Fruit fly (Drosophila melanogaster) whole organism, larva: ENCODE results near the gene RpS19a.
A peak's percentile ranks its signal among the peaks of the same experiment; 100 is the strongest.

Source experiments
- noc ChIP-seq: fragments of 200-800 bp; sonication (Bioruptor generic); optimal IDR thresholded peaks from 3 replicates; lab custom pipeline; 2019; ENCODE audit warnings: missing biosample characterization, mild to moderate bottlenecking, missing genetic modification characterization, moderate library complexity

RpS19a gene

DNA sequence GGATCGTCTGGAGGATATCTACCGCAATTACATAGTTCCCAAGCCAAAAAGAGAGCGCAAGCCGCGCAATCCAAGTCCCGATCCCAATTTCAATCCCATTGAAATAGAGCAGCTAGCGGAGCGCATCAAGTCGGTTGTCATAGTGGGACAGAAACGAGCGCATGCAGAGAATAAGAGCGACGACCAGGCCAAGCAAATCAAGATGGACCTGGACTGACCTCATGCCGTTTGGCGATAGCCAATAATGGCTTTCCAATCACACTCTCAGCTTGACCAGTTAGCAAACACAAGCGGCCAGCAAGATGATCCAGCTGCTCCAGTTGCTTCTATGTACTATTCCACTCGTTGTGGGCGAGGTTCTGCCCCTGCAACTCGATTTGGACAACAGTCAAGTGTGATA lies 13.9 kb downstream of the RpS19a start:
- no peak for TF ChIP-seq noc (tag; lab: Kevin White, UChicago)

DNA sequence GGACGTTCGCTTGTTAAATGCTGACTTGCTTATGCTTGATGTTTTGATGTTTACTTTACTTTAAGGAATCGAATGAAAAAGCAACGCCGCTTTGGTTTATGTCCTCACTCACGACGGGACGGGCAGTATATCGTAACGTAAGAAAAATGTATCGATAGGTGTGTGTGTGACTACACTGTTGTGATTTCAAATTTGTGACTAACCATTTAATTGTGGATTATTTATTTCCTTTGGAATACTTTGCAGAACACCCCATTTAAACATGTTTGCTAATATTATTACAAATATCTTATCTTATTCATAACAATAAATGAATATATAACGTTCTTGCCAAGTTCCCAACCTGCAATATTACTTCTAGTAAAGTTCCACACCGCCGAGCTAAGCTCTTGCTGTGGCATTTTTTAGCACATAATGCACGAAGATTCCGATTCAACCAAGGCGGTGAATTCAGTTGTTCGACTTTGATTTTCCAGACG lies 17.3 kb downstream of the RpS19a start, which contains the start of the genes Nemp and r:
Gene Nemp (minus strand): TSS at position 85 of the 479 bp plus-strand sequence.
Gene r (plus strand): TSS at position 429 of the 479 bp plus-strand sequence.
- no peak for TF ChIP-seq noc (tag; lab: Kevin White, UChicago)

DNA sequence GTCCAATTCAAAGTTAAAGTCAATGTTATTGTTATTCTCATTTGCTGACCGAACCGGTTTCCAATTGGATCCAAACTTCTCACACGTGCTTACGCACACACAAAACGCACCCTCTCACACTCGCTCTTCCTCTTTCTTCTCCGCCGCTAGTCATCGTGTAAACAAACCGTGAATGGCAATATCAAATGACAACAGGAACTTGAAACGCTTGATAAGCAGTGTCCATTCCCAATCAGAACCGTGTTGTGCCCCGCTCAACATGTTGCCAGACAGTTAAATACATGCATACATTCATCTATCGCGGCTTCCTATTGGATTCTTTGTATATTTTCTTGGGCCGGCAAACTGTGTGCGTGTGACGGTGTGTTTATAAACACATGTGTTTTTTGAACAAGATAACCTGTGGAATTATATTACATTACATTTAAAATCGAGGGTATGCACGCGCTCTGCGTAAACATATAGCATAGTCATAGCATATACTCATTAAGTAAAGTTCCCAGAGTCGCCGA lies 18.1 kb downstream of the RpS19a start:
- peak; percentile 57 for TF ChIP-seq noc (tag; lab: Kevin White, UChicago)

DNA sequence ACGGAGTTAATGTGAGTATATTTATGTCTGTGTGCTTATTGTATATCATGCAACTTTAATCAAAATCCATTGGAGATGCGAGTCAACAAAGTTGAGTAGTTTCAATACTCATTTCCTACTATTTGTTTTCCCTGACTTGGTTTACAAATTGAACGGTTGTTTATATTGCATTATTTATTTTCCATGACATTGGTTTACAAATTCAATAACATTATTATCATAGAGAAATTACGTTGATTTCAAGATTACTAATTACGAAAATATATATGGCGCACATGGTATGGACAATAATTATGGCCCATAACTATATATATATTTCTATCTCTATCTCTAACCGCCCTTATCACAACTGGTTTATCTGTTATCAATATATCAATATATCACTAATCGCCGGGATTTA lies 22.9 kb downstream of the RpS19a start:
- TF ChIP-seq noc (tag; lab: Kevin White, UChicago) = no peak

DNA sequence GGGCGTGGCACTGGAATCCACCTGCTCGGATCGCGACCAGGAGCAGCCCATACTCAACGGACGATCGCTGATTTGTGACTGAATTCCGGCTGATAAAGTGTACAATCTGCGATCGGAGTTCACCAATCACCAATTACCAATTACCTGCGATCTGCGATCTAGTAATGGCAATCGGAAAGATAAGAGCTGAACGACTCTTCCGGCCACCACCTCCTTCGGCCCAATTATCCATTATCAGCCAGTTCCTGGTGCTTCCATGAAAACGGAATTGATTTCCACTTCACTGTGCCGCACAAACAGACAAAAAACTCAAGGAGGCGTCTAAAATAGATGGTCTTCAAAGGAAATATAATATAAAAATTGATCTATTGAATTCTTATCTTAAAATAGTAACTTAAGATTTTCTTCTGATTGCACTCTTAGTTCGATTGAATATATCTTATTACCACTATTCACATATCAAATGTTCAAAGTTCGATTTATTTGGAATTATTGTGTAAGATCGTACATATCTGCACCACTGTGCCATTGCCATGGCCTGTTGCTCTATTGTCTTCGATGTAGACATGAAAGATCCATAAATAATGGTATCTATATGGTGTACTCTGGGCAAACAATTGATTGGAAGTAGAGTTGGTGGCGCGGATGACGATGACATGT lies 26.8 kb downstream of the RpS19a start, which contains the start of gene CG15865:
Gene CG15865 (minus strand): TSS at position 51 of the 660 bp plus-strand sequence.
- TF ChIP-seq noc (tag; lab: Kevin White, UChicago) = no peak

DNA sequence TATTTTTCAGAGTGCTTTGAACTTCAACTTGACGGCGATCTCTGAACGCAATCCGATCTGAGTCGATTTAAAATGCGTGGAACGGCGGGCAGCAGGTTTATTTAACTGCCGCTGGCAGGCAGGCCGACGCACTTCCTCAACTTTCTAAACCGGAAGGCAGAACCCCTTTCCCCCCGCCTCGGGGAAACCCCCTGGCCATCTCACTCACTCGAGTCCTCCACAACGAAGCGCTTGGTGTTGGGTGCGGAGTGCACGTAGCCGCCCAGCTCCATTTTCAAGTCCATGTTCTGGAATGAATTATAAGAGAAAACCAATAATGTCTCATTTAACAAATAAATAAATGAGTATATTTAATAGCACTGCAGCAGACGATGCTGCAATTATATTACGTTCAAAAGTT lies 32.2 kb downstream of the RpS19a start:
- no peak for TF ChIP-seq noc (tag; lab: Kevin White, UChicago)

DNA sequence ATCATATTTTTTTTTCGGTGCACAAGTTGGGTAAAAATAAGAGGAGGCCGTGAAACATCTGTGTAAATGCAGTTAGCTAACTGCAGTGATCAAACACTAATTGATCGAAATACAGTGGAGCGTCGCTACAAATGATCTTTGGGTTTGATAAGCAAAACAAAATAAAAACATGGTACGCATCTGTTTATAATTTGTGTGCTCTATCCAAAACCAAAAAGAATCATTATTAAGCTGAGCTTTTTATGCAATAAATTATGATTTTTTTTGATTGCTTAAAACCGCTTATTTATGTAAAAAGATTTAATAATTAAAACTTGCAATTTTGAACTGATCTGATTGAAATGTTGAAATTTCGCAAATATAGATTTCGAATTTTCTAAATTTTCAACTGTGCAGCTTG lies 32.6 kb downstream of the RpS19a start:
- no peak for TF ChIP-seq noc (tag; lab: Kevin White, UChicago)

DNA sequence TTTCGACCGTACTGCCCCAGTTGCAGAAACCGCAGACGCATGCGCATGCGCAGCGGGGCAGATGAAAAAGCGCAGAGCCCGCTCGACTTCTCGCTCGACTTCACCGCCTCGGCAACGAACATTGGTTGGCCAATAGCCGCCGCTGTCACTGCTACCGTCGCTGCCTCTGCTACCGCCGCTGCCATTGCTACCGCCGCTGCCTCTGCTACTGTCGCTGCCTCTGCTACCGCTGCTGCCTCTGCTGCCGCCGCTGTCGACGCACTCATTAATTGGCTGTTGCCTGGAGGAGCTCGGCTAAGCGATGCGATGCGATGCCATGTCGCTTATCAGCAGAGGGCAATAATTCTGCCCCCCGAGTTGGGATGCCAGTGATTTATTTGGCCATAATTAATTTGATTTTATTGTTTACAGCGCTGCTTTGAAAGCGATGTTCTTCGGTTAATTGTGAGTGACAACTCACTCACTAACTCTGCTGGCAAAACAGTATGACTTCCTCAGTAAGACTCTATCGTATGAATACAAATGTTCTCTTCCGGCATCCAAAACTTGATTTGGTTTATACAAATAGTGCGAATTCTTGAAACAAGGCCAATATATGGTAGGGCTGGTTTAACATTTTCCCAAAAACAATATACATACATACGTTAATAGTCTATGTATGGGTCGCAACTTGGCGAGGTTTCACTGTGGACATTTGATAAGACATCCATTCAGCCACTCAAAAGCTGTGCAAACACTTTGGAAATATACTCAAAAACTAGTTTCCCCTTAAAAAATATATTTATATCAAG lies 33.2 kb downstream of the RpS19a start:
- peak; percentile 81 for TF ChIP-seq noc (tag; lab: Kevin White, UChicago)

DNA sequence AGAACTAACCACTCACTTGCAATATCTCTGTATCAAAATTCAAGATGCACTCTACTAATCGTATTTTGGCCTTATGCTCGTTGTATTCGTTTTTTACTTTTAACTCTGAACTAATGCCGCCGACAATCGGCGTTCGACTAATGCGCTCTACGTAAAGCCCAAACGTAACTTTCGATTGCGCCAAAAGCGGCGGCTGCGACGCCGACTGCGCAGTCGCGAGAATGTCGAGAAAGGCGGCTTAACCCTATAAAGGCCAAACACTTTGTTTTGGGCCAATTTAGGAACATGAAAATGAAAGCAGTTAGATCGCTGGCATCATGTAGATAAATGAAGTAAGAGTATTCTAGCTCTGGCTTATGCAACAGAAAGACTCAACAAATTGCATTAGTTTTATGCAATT lies 35.2 kb downstream of the RpS19a start:
- no peak for TF ChIP-seq noc (tag; lab: Kevin White, UChicago)

DNA sequence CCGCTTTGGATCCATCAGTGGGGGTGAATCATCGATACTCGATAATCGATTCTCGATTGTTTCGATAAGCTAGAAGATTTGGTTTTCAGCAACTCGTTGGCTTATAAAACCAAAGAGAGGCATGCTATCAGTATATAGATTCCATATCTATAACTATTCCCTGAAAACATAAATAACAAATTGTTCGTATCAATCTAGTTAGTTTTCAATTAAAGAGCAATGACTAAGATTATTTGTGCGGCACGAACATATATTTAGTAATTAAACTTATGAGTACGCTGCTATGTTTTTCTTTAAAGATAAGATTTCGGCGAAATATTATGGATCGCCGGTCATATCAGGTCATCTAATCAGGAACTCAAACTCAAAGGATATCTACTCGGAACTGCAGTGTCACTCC lies 36.8 kb downstream of the RpS19a start:
- TF ChIP-seq noc (tag; lab: Kevin White, UChicago) = no peak

DNA sequence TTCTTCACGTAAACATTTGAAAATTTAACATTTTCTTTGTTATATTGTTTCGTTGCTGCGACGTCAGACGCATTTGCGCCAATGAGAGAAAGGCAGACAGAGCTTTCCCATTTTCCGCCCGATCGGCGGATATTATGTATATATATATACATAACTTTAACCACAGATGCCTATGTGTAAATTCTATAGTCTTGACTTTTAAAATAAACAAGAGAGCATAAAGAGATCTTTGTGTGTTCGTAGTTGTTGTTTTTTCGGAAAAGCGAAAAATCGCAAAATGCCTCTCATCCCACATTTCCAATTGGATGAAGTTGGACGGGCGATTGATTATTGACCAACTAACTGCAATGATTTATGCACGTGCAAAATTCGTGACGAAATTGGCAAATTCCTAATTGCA lies 39.0 kb downstream of the RpS19a start, which contains the start of gene CG13012:
Gene CG13012 (minus strand): TSS at position 101 of the 400 bp plus-strand sequence.
- TF ChIP-seq noc (tag; lab: Kevin White, UChicago) = no peak

DNA sequence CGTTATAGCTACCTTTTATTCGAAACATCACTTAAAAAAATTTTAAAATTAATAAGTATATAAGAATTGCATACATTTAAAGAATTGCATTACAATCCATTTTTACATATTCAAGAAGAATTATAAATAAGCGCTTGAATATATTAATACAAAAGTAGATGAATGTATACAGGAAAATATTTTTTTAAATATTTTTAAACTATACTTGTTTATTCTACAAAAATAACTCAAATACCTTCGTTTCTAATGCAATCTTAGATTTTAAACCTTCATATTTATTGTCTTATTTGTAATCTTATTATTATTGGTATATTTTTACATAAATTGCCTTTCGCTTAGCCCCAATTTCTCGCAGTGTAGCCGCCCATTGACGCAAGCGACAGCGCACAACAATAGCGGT lies 39.5 kb downstream of the RpS19a start:
- no peak for TF ChIP-seq noc (tag; lab: Kevin White, UChicago)

DNA sequence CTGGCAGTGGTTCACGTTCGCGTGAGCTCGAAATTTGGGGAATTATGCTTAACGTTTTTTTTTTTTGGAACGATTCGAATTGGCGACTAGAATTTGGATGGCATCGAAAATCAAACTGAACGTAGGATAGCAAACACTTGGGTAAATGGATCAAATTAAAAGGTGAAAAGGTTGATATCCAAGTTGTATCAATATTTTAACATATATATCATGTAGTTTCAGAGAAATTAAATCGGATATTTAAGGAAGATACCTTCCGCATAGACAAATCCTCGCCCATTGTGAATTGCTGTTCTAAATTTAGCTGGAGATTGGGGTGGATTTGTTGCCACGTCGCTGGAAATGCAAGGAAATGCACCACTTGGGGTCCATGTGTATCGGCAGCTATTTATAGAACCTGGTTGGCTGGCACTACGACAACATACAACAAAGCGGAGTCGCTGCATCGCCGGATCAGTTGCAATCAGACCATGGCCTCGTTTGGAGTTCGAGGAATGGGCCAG lies 41.2 kb downstream of the RpS19a start, which contains the start of the genes CG13010 and sing:
Gene CG13010 (minus strand): TSS at position 101 of the 503 bp plus-strand sequence.
Gene sing (plus strand): TSS at position 453 of the 503 bp plus-strand sequence.
- TF ChIP-seq noc (tag; lab: Kevin White, UChicago) = no peak

DNA sequence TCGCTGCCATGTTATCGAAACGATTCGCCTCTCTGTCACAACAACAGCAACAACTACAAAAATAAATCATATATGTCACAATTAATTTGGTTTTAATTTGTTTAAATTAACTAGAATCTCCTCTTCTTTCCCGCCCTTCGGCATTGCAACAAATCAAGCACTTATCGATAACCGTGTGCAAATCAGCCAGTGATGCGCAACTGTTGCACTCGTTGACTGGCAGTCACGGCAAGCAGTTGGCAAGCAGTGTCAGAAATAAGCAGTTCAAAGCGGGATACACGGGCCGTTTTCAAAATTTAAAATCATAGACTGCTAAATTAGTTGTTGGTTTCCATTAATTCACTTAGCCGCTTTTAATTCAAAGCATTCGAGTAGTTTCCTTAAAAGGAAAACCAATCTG lies 46.1 kb downstream of the RpS19a start, which contains the start of gene Axs:
Gene Axs (minus strand): TSS at position 131 of the 400 bp plus-strand sequence.
- no peak for TF ChIP-seq noc (tag; lab: Kevin White, UChicago)

DNA sequence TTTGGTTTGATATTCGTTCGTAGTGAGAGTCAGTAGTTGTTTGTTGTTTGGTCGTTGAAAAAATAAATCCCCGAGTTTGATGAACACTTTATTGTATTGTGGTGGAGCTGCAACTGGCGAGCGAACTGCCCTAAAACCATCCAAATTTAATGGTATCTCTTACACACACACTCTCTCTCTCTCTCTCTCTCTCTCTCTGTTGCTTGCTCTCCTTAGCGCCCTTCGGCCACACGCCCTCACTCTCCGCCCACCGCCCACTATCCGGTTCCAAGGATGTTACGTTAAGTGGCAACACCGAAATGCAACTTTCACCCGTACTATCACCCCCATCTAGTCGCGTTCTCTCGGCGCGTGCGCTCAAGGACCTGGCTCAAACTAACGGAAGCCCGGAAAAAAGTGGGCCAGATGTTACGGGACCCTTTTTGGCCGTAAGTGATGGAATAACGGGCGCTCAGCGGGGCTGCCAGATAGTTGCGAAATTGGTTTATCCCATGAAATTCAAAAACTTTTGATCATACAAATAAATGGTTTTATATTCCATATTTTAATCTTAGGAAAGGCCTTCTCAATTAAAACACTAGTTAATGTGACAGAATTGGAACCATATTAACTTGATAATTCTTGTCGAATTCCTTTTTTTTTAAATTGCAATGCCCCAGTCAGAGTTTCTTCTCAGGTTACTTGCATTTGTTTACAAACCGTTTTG lies 49.9 kb downstream of the RpS19a start:
- no peak for TF ChIP-seq noc (tag; lab: Kevin White, UChicago)
